Fruit fly (Drosophila melanogaster) whole organism, embryonic: ENCODE results near the gene CG32192.

ENCODE experiments used
- Abd-B ChIP-seq: fragments of 200-800 bp; sonication (Bioruptor generic); optimal IDR thresholded peaks from 2 replicates; lab custom pipeline; 2018; ENCODE audit warnings: missing biosample characterization, mild to moderate bottlenecking, missing genetic modification characterization, moderate library complexity
- Atf3 ChIP-seq: fragments of 200-800 bp; sonication (Bioruptor generic); optimal IDR thresholded peaks from 3 replicates; lab custom pipeline; 2016; ENCODE audit warnings: missing biosample characterization, missing genetic modification characterization
- CG10274 ChIP-seq: fragments of 200-800 bp; sonication (Bioruptor generic); optimal IDR thresholded peaks from 3 replicates; lab custom pipeline; 2017; ENCODE audit warnings: missing biosample characterization, mild to moderate bottlenecking, missing genetic modification characterization
- CG10366 ChIP-seq: fragments of 200-800 bp; sonication (Bioruptor generic); IDR thresholded peaks from 2 replicates; pipeline ENCODE4 v1.3.6; 2022; ENCODE audit warnings: missing biosample characterization, missing genetic modification characterization
- CG11093 ChIP-seq: fragments of 200-800 bp; sonication (Bioruptor generic); IDR thresholded peaks from 3 replicates; pipeline ENCODE4 v1.3.6; 2022; ENCODE audit warnings: missing biosample characterization, missing genetic modification characterization
- CG14050 ChIP-seq: fragments of 200-800 bp; sonication (Bioruptor generic); IDR thresholded peaks from 3 replicates; pipeline ENCODE4 v1.3.6; 2022; ENCODE audit warnings: missing biosample characterization, missing genetic modification characterization
- CG14710 ChIP-seq: fragments of 200-800 bp; sonication (Bioruptor generic); optimal IDR thresholded peaks from 3 replicates; lab custom pipeline; 2019; ENCODE audit warnings: missing biosample characterization, mild to moderate bottlenecking, missing genetic modification characterization, moderate library complexity
- CG15269 ChIP-seq: fragments of 200-800 bp; sonication (Bioruptor generic); optimal IDR thresholded peaks from 2 replicates; lab custom pipeline; 2018; ENCODE audit warnings: missing biosample characterization, mild to moderate bottlenecking, missing genetic modification characterization, moderate library complexity
- CG15479 ChIP-seq: fragments of 200-800 bp; sonication (Bioruptor generic); optimal IDR thresholded peaks from 3 replicates; lab custom pipeline; 2019; ENCODE audit warnings: missing biosample characterization, mild to moderate bottlenecking, missing genetic modification characterization, moderate library complexity
- CG16815 ChIP-seq: fragments of 200-800 bp; sonication (Bioruptor generic); optimal IDR thresholded peaks from 3 replicates; lab custom pipeline; 2017; ENCODE audit warnings: missing biosample characterization, mild to moderate bottlenecking, missing genetic modification characterization
- CG17359 ChIP-seq: fragments of 200-800 bp; sonication (Bioruptor generic); optimal IDR thresholded peaks from 3 replicates; lab custom pipeline; 2018; ENCODE audit warnings: missing biosample characterization, mild to moderate bottlenecking, missing genetic modification characterization, moderate library complexity
- CG2889 ChIP-seq: fragments of 200-800 bp; sonication (Bioruptor generic); IDR thresholded peaks from 3 replicates; pipeline ENCODE4 v1.3.6; 2022; ENCODE audit warnings: missing biosample characterization, missing genetic modification characterization
- CG30403 ChIP-seq: fragments of 200-800 bp; sonication (Bioruptor generic); optimal IDR thresholded peaks from 3 replicates; lab custom pipeline; 2016; ENCODE audit warnings: missing biosample characterization, missing genetic modification characterization
- CG31365 ChIP-seq: fragments of 200-800 bp; sonication (Bioruptor generic); optimal IDR thresholded peaks from 2 replicates; lab custom pipeline; 2018; ENCODE audit warnings: missing biosample characterization, mild to moderate bottlenecking, missing genetic modification characterization
- CG5180 ChIP-seq: fragments of 200-800 bp; sonication (Bioruptor generic); optimal IDR thresholded peaks from 3 replicates; lab custom pipeline; 2017; ENCODE audit warnings: missing biosample characterization, missing genetic modification characterization, mild to moderate bottlenecking, moderate library complexity, missing genetic modification reagents
- CG7963 ChIP-seq: fragments of 200-800 bp; sonication (Bioruptor generic); IDR thresholded peaks from 3 replicates; pipeline ENCODE4 v1.3.6; 2022; ENCODE audit warnings: missing biosample characterization, missing genetic modification characterization; ENCODE audit not compliant: partially characterized antibody
- Doc3 ChIP-seq: fragments of 200-800 bp; sonication (Bioruptor generic); IDR thresholded peaks from 3 replicates; pipeline ENCODE4 v1.3.6; 2022; ENCODE audit warnings: missing biosample characterization, missing genetic modification characterization; ENCODE audit not compliant: partially characterized antibody
- HLH54F ChIP-seq: fragments of 200-800 bp; sonication (Bioruptor generic); optimal IDR thresholded peaks from 3 replicates; lab custom pipeline; 2016; ENCODE audit warnings: missing biosample characterization, missing genetic modification characterization
- Hey ChIP-seq: fragments of 200-800 bp; sonication (Bioruptor generic); optimal IDR thresholded peaks from 3 replicates; lab custom pipeline; 2018; ENCODE audit warnings: missing biosample characterization, mild to moderate bottlenecking, missing genetic modification characterization
- Max ChIP-seq: fragments of 200-800 bp; sonication (Bioruptor generic); optimal IDR thresholded peaks from 2 replicates; lab custom pipeline; 2016; ENCODE audit warnings: missing biosample characterization, mild to moderate bottlenecking, missing genetic modification characterization
- Mrtf ChIP-seq: fragments of 200-800 bp; sonication (Bioruptor generic); IDR thresholded peaks from 3 replicates; pipeline ENCODE4 v1.3.6; 2022; ENCODE audit warnings: missing biosample characterization, missing genetic modification characterization
- NC2α ChIP-seq: fragments of 200-800 bp; sonication (Bioruptor generic); optimal IDR thresholded peaks from 2 replicates; lab custom pipeline; 2016; ENCODE audit warnings: missing biosample characterization, missing genetic modification characterization
- NK7.1 ChIP-seq: fragments of 200-800 bp; sonication (Bioruptor generic); optimal IDR thresholded peaks from 3 replicates; lab custom pipeline; 2016; ENCODE audit warnings: missing biosample characterization, missing genetic modification characterization
- NfI ChIP-seq: fragments of 200-800 bp; sonication (Bioruptor generic); optimal IDR thresholded peaks from 3 replicates; lab custom pipeline; 2018; ENCODE audit warnings: missing biosample characterization, mild to moderate bottlenecking, missing genetic modification characterization, moderate library complexity
- Oli ChIP-seq: fragments of 200-800 bp; sonication (Bioruptor generic); optimal IDR thresholded peaks from 2 replicates; lab custom pipeline; 2018; ENCODE audit warnings: missing biosample characterization, mild to moderate bottlenecking, missing genetic modification characterization, moderate library complexity
- TFAM ChIP-seq: fragments of 200-800 bp; sonication (Bioruptor generic); optimal IDR thresholded peaks from 2 replicates; lab custom pipeline; 2017; ENCODE audit warnings: missing biosample characterization, missing genetic modification characterization, inconsistent platforms
- ab ChIP-seq: fragments of 200-800 bp; sonication (Bioruptor generic); optimal IDR thresholded peaks from 2 replicates; lab custom pipeline; 2016; ENCODE audit warnings: missing biosample characterization, missing genetic modification characterization
- al ChIP-seq: fragments of 200-800 bp; sonication (Bioruptor generic); IDR thresholded peaks from 2 replicates; pipeline ENCODE4 v1.3.6; 2022; ENCODE audit warnings: missing biosample characterization, missing genetic modification characterization
- az2 ChIP-seq: fragments of 200-800 bp; sonication (Bioruptor generic); optimal IDR thresholded peaks from 3 replicates; lab custom pipeline; 2016; ENCODE audit warnings: missing biosample characterization, missing genetic modification characterization
- gcm ChIP-seq: fragments of 200-800 bp; sonication (Bioruptor generic); optimal IDR thresholded peaks from 2 replicates; lab custom pipeline; 2019; ENCODE audit warnings: missing biosample characterization, mild to moderate bottlenecking, missing genetic modification characterization, moderate library complexity
- grau ChIP-seq: fragments of 200-800 bp; optimal IDR thresholded peaks from 3 replicates; lab custom pipeline; 2019; ENCODE audit warnings: missing biosample characterization, mild to moderate bottlenecking, missing genetic modification characterization, moderate library complexity
- h ChIP-seq: fragments of >200 bp; optimal IDR thresholded peaks from 2 replicates; lab custom pipeline; 2017
- hb ChIP-seq: fragments of 200-800 bp; sonication (Bioruptor generic); IDR thresholded peaks from 3 replicates; pipeline ENCODE4 v1.3.6; 2022; ENCODE audit warnings: missing biosample characterization, missing genetic modification characterization; ENCODE audit not compliant: partially characterized antibody
- hth ChIP-seq: fragments of >200 bp; optimal IDR thresholded peaks from 2 replicates; lab custom pipeline; 2017; ENCODE audit warnings: inconsistent platforms
- kni ChIP-seq: fragments of 200-800 bp; sonication (Bioruptor generic); optimal IDR thresholded peaks from 3 replicates; lab custom pipeline; 2017; ENCODE audit warnings: mild to moderate bottlenecking, missing biosample characterization, missing genetic modification reagents, missing genetic modification characterization
- lmd ChIP-seq: fragments of 200-800 bp; sonication (Bioruptor generic); IDR thresholded peaks from 2 replicates; pipeline ENCODE4 v1.3.6; 2022; ENCODE audit warnings: missing biosample characterization, missing genetic modification characterization
- otp ChIP-seq: fragments of 200-800 bp; sonication (Bioruptor generic); IDR thresholded peaks from 3 replicates; pipeline ENCODE4, ENCODE4 v1.3.6; 2022; ENCODE audit warnings: missing biosample characterization, missing genetic modification characterization
- pan ChIP-seq, 4 experiments: fragments of >200 bp in 3 of 4; fragments of 200-800 bp in 1 of 4; sonication (Bioruptor generic) in 1 of 4; optimal IDR thresholded peaks in 3 of 4; IDR thresholded peaks in 1 of 4; 2 replicates each; pipeline versions ENCODE4 v1.3.6 to Lab custom; 2017 to 2022; ENCODE audit warnings: missing biosample characterization in 2 of 4, missing genetic modification characterization in 2 of 4, mixed read lengths in 1 of 4
- slp2 ChIP-seq: fragments of 200-800 bp; sonication (Bioruptor generic); optimal IDR thresholded peaks from 2 replicates; lab custom pipeline; 2016; ENCODE audit warnings: missing biosample characterization, missing genetic modification characterization
- sob ChIP-seq: fragments of 200-800 bp; sonication (Bioruptor generic); IDR thresholded peaks from 2 replicates; pipeline ENCODE4 v1.3.6; 2022; ENCODE audit warnings: missing biosample characterization, missing genetic modification characterization
- stwl ChIP-seq: fragments of 200-800 bp; sonication (Bioruptor generic); optimal IDR thresholded peaks from 3 replicates; lab custom pipeline; 2018; ENCODE audit warnings: missing biosample characterization, mild to moderate bottlenecking, missing genetic modification characterization, moderate library complexity
- twi ChIP-seq: fragments of 200-800 bp; optimal IDR thresholded peaks from 2 replicates; lab custom pipeline; 2019; ENCODE audit warnings: missing biosample characterization, mild to moderate bottlenecking, missing genetic modification characterization, moderate library complexity
- vfl ChIP-seq: fragments of 200-800 bp; sonication (Bioruptor generic); optimal IDR thresholded peaks from 2 replicates; lab custom pipeline; 2016; ENCODE audit warnings: missing biosample characterization, missing genetic modification characterization
- vvl ChIP-seq: fragments of 200-800 bp; sonication (Bioruptor generic); IDR thresholded peaks from 2 replicates; pipeline ENCODE4 v1.3.6; 2022; ENCODE audit warnings: missing biosample characterization, missing genetic modification characterization
- zfh2 ChIP-seq: fragments of 200-800 bp; sonication (Bioruptor generic); optimal IDR thresholded peaks from 2 replicates; lab custom pipeline; 2016; ENCODE audit warnings: missing biosample characterization, missing genetic modification characterization

The CG32192 gene

dm6 chr3L:18005055-18005874 lies 34.9 kb upstream of the CG32192 start (continued):
- TF ChIP-seq ab (GFP tag; lab: Kevin White, UChicago) (no peak), twi (tag; lab: Kevin White, UChicago) (peak; percentile 87), Doc3 (no peak), CG15479 (GFP tag; lab: Kevin White, UChicago) (peak; percentile 64), Mrtf (GFP tag; lab: Robert Waterston, UW) (no peak), lmd (GFP tag; lab: Robert Waterston, UW) (peak; percentile 57), hth (lab: Kevin White, UChicago) (no peak), zfh2 (GFP tag; lab: Kevin White, UChicago) (no peak), pan (optimal IDR thresholded peaks at IDR 0.05; lab: Kevin White, UChicago) (peak in 1 of 2 experiments; percentile 80), pan (GFP tag; optimal IDR thresholded peaks at IDR 0.05 in 1 of 2, IDR thresholded peaks at IDR 0.05 in 1 of 2) (peak; percentile 38 to 75), CG11093 (GFP tag; lab: Robert Waterston, UW) (no peak), gcm (GFP tag; lab: Kevin White, UChicago) (peak; percentile 81), Atf3 (GFP tag; lab: Kevin White, UChicago) (peak; percentile 56), slp2 (GFP tag; lab: Kevin White, UChicago) (peak; percentile 63), vvl (GFP tag; lab: Robert Waterston, UW) (peak; percentile 67), TFAM (GFP tag; lab: Kevin White, UChicago) (no peak), grau (tag; lab: Kevin White, UChicago) (peak; percentile 85), HLH54F (peak; percentile 31), CG10274 (peak; percentile 25), CG14050 (GFP tag; lab: Robert Waterston, UW) (no peak), kni (peak; percentile 67), CG30403 (GFP tag; lab: Kevin White, UChicago) (peak; percentile 86), CG5180 (GFP tag; lab: Kevin White, UChicago) (peak; percentile 62), NK7.1 (GFP tag; lab: Kevin White, UChicago) (peak; percentile 55), NfI (GFP tag; lab: Kevin White, UChicago) (peak; percentile 60), otp (GFP tag; lab: Robert Waterston, UW) (peak; percentile 56; the same call in 2 of the 3 replicates), CG14710 (tag; lab: Kevin White, UChicago) (peak; percentile 95), Abd-B (GFP tag; lab: Kevin White, UChicago) (peak; percentile 81), al (GFP tag; lab: Robert Waterston, UW) (no peak), Oli (tag; lab: Kevin White, UChicago) (peak; percentile 89), CG15269 (peak; percentile 71), vfl (no peak), az2 (GFP tag; lab: Kevin White, UChicago) (peak; percentile 88), stwl (tag; lab: Kevin White, UChicago) (peak; percentile 51), CG7963 (GFP tag; lab: Robert Waterston, UW) (no peak), CG31365 (tag; lab: Kevin White, UChicago) (no peak), CG16815 (GFP tag; lab: Kevin White, UChicago) (peak; percentile 94), sob (GFP tag; lab: Robert Waterston, UW) (no peak), CG17359 (tag; lab: Kevin White, UChicago) (peak; percentile 70), CG2889 (GFP tag; lab: Robert Waterston, UW) (no peak), CG10366 (GFP tag; lab: Robert Waterston, UW) (peak; percentile 27; the same call in 1 of the 2 replicates), NC2α (GFP tag; lab: Kevin White, UChicago) (peak; percentile 54), hb (GFP tag; lab: Robert Waterston, UW) (no peak), Hey (tag; lab: Kevin White, UChicago) (no peak), h (lab: Kevin White, UChicago) (no peak), Max (GFP tag; lab: Kevin White, UChicago) (peak; percentile 80)
